Worm (Caenorhabditis elegans): ENCODE measurements around the gene gpa-11.

gpa-11 gene

ce11 chrII:4276924-4277323 is 29.9 kb downstream of the gpa-11 start:
- TF ChIP-seq unc-42 (tag; optimal IDR thresholded peaks at IDR 0.05) (peak; percentile 41), ama-1 (optimal IDR thresholded peaks at IDR 0.05) (no peak)

ce11 chrII:4277639-4278038 is 30.6 kb downstream of the gpa-11 start:
- TF ChIP-seq unc-55 (GFP tag; optimal IDR thresholded peaks at IDR 0.05) (no peak), hlh-13 (GFP tag; optimal IDR thresholded peaks at IDR 0.05) (no peak), pax-1 (tag; optimal IDR thresholded peaks at IDR 0.05) (no peak), dve-1 (tag; optimal IDR thresholded peaks at IDR 0.05) (peak; percentile 80), pha-4 (tag; optimal IDR thresholded peaks at IDR 0.05) (no peak)

ce11 chrII:4281743-4282142 is 34.7 kb downstream of the gpa-11 start, which contains the start of gene C01F1.5:
Gene C01F1.5, minus strand, starts transcription at chrII:4281845.
- no peak for TF ChIP-seq unc-86 (tag; optimal IDR thresholded peaks at IDR 0.05)
- TF ChIP-seq zip-5 (tag; optimal IDR thresholded peaks at IDR 0.05): no peak
- TF ChIP-seq pax-1 (tag; optimal IDR thresholded peaks at IDR 0.05): no peak
- TF ChIP-seq pqm-1 (tag; optimal IDR thresholded peaks at IDR 0.05): no peak
- TF ChIP-seq ceh-2 (tag; optimal IDR thresholded peaks at IDR 0.05): no peak
- no peak for TF ChIP-seq ttx-3 (tag; optimal IDR thresholded peaks at IDR 0.05)
- no peak for TF ChIP-seq C08G9.2 (tag; optimal IDR thresholded peaks at IDR 0.05)
- no peak for TF ChIP-seq ceh-19 (GFP tag; optimal IDR thresholded peaks at IDR 0.05)
- no peak for TF ChIP-seq lin-11 (tag; optimal IDR thresholded peaks at IDR 0.05)

- TF ChIP-seq nfya-1 (tag; optimal IDR thresholded peaks at IDR 0.05): peak; percentile 81
- TF ChIP-seq pag-3 (tag; optimal IDR thresholded peaks at IDR 0.05; ENCODE audit: borderline replicate concordance): no peak
Observed at ce11 chrII:4284305-4285193, 37.6 kb downstream of the gpa-11 start.

- peak; percentile 83 for TF ChIP-seq nfya-1 (tag; optimal IDR thresholded peaks at IDR 0.05)
- TF ChIP-seq hlh-15 (tag; optimal IDR thresholded peaks at IDR 0.05): no peak
- TF ChIP-seq ceh-2 (tag; optimal IDR thresholded peaks at IDR 0.05): no peak
- no peak for TF ChIP-seq fkh-6 (tag; optimal IDR thresholded peaks at IDR 0.05)
- no peak for TF ChIP-seq ceh-45 (GFP tag; IDR thresholded peaks at IDR 0.05)
- no peak for TF ChIP-seq T23F11.4 (GFP tag; optimal IDR thresholded peaks at IDR 0.05)
- no peak for TF ChIP-seq ceh-19 (GFP tag; optimal IDR thresholded peaks at IDR 0.05)
- no peak for TF ChIP-seq pqm-1 (tag; optimal IDR thresholded peaks at IDR 0.05)
Observed at ce11 chrII:4286921-4287320, 39.9 kb downstream of the gpa-11 start.

- TF ChIP-seq elt-2 (tag; optimal IDR thresholded peaks at IDR 0.05) (no peak), hlh-15 (tag; optimal IDR thresholded peaks at IDR 0.05) (no peak), ceh-19 (GFP tag; optimal IDR thresholded peaks at IDR 0.05) (no peak), C38D4.7 (GFP tag; optimal IDR thresholded peaks at IDR 0.05) (no peak), npax-4 (tag; optimal IDR thresholded peaks at IDR 0.05) (no peak), ttx-3 (tag; optimal IDR thresholded peaks at IDR 0.05) (no peak), gmeb-2 (tag; optimal IDR thresholded peaks at IDR 0.05) (no peak), fkh-6 (tag; optimal IDR thresholded peaks at IDR 0.05) (no peak), rnt-1 (tag; optimal IDR thresholded peaks at IDR 0.05) (no peak), ceh-2 (tag; optimal IDR thresholded peaks at IDR 0.05) (no peak), pha-4 (tag; optimal IDR thresholded peaks at IDR 0.05) (no peak), sox-4 (tag; optimal IDR thresholded peaks at IDR 0.05) (no peak), odd-2 (tag; optimal IDR thresholded peaks at IDR 0.05) (no peak), lim-6 (tag; optimal IDR thresholded peaks at IDR 0.05) (no peak), pax-1 (tag; optimal IDR thresholded peaks at IDR 0.05) (no peak)
Observed at ce11 chrII:4288111-4288510, 41.1 kb downstream of the gpa-11 start, which contains the start of gene C01F1.6. Gene C01F1.6, minus strand, starts transcription at chrII:4288211.

Data from whole organism, late embryonic.